Worm (Caenorhabditis elegans): ENCODE measurements around the gene str-164.

The str-164 gene

DNA sequence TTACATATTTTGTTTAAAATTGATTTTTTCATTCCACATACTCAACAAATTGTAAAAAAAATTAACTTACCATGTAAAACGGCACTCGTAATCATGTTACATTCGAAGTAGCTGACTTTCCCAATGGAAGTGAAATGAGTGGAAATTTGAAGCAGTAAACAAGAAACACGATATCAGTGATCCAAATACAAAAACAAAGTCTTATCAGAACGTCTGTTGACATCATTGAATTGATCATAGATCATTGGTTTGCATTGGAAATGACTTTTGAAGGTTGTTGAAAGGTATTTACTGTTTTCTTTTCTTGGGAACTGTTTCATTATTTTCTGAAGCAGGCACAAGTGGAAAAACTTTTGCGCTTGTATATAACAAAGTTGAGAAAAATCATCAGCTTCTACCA lies 15.5 kb downstream of the str-164 start, which contains the start of gene Y9C9A.16:
TSS of gene Y9C9A.16 (minus strand) at position 131 of the 400 bp plus-strand sequence.
- TF ChIP-seq sptf-1 (tag; optimal IDR thresholded peaks at IDR 0.05): no peak
- TF ChIP-seq ets-5 (GFP tag; IDR thresholded peaks at IDR 0.05): no peak
- no peak for TF ChIP-seq pag-3 (tag; optimal IDR thresholded peaks at IDR 0.05; ENCODE audit: borderline replicate concordance, insufficient read depth)
- TF ChIP-seq fkh-8 (tag; optimal IDR thresholded peaks at IDR 0.05): no peak

DNA sequence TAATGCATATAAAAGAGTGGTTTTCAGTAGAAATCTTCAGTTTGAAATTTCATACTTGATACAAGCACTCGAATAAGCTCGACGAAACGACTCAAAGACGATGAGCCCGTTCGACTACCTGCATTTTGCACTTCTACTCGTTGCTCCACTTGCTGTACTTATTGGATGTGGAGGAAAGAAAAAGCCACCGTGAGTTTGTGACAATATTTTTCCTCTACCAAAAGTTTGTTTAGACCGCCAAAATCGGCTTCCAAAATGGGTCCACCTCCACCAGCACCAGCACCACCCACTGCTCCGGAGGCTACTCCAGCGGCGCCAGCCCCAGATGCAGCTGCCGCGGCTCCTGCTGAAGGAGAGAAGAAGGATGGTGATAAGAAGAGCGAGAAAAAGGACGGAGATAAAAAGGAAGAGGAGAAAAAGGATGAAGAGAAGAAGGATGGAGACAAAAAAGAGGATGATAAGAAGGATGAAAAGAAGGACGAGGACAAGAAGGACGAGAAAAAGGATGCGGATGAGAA lies 16.7 kb downstream of the str-164 start, which contains the start of gene E03H12.5:
TSS of gene E03H12.5 (plus strand) at position 51 of the 518 bp plus-strand sequence.
- TF ChIP-seq skn-1 (tag; optimal IDR thresholded peaks at IDR 0.05): no peak
- no peak for TF ChIP-seq fkh-4 (tag; optimal IDR thresholded peaks at IDR 0.05; ENCODE audit: borderline replicate concordance)
- no peak for TF ChIP-seq blmp-1 (tag; optimal IDR thresholded peaks at IDR 0.05)
- TF ChIP-seq alr-1 (tag; optimal IDR thresholded peaks at IDR 0.05; ENCODE audit: borderline replicate concordance): no peak
- no peak for TF ChIP-seq mep-1 (tag; optimal IDR thresholded peaks at IDR 0.05)
- TF ChIP-seq nhr-237 (tag; optimal IDR thresholded peaks at IDR 0.05): no peak
- TF ChIP-seq ceh-82 (tag; optimal IDR thresholded peaks at IDR 0.05): no peak
- TF ChIP-seq tlp-1 (tag; optimal IDR thresholded peaks at IDR 0.05): no peak
- TF ChIP-seq F16B12.6 (tag; optimal IDR thresholded peaks at IDR 0.05): no peak

DNA sequence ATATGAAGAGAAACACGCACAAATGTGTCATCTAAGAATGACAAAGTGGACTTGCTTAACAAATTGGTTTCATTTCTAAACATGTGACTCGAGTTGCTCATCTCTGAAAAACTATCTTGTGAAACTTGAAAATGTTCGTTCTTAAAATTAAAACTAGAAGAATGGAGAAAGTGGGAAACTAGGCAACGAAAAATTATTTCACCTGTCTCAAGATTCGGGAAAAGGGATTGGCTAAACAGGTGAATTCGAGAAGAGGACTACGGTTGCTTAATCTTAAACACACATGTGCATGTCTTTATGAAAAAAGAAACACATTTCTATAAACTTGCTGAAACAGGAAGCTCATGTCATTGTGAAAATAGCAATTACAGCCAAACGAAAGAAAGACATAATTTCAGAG lies 20.5 kb downstream of the str-164 start, which contains the start of gene srz-24:
TSS of gene srz-24 (minus strand) at position 101 of the 400 bp plus-strand sequence.
- TF ChIP-seq nhr-84 (tag; optimal IDR thresholded peaks at IDR 0.05) (no peak), lin-13 (GFP tag; optimal IDR thresholded peaks at IDR 0.05) (no peak), Y116A8C.19 (tag; optimal IDR thresholded peaks at IDR 0.05; ENCODE audit: borderline replicate concordance) (no peak), alr-1 (tag; optimal IDR thresholded peaks at IDR 0.05; ENCODE audit: borderline replicate concordance) (no peak), hlh-4 (tag; optimal IDR thresholded peaks at IDR 0.05) (peak; percentile 9), efl-1 (optimal IDR thresholded peaks at IDR 0.05) (no peak), efl-1 (GFP tag; optimal IDR thresholded peaks at IDR 0.05 in 1 of 2) (peak in 1 of 2 experiments; percentile 57)

DNA sequence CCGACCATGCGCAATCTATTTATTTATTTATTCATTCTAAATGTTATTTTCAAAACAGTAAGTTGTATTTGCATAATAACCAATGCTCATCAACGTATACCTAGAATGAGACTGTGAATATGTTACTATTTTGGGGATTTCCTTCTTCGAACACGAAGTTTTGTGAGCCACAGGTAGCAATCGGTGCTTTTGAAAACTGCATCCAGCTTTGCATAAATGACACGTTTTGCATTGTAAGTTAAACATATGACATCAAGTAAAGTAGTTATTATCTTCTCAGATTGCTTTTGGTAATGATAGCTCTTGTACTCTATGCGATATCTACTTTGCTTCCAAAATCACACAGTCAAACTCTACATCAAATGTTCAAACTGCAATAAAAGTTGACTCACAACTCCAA lies 21.9 kb downstream of the str-164 start, which contains the start of gene E03H12.4:
TSS of gene E03H12.4 (plus strand) at position 120 of the 400 bp plus-strand sequence.
- no peak for TF ChIP-seq hlh-4 (tag; optimal IDR thresholded peaks at IDR 0.05)
- TF ChIP-seq efl-1 (optimal IDR thresholded peaks at IDR 0.05): no peak
- peak in 1 of 2 experiments; percentile 79 for TF ChIP-seq efl-1 (GFP tag; optimal IDR thresholded peaks at IDR 0.05 in 1 of 2)

DNA sequence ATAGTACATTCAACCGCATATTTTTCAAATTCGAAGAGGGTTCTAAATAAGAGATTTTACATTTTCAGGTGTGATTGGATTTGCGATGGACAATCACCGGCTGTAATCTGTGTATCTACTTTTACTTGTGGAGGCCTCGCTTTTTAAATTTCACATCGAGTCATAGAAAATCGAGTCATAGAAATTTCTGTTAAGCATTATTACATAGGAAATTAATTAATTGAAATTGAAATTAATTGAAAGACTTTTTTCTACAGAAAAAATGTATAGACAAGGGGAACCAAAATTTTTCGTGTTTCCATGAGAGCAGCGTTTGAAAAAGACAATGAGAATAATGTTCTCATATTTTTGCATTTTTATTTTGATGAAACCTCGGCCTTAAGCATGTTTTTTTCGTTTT lies 23.2 kb downstream of the str-164 start, which contains the start of gene clec-176:
TSS of gene clec-176 (plus strand) at position 301 of the 400 bp plus-strand sequence.
- TF ChIP-seq fos-1 (tag; optimal IDR thresholded peaks at IDR 0.05) (no peak), efl-3 (GFP tag; optimal IDR thresholded peaks at IDR 0.05) (no peak), zip-4 (GFP tag; optimal IDR thresholded peaks at IDR 0.05) (no peak), ceh-63 (GFP tag; optimal IDR thresholded peaks at IDR 0.05) (no peak), hlh-4 (tag; optimal IDR thresholded peaks at IDR 0.05) (no peak), mdl-1 (tag; optimal IDR thresholded peaks at IDR 0.05) (no peak), F16B12.6 (tag; optimal IDR thresholded peaks at IDR 0.05) (no peak), hlh-17 (GFP tag; optimal IDR thresholded peaks at IDR 0.05; ENCODE audit: borderline replicate concordance) (no peak), grh-1 (GFP tag; IDR thresholded peaks at IDR 0.05) (no peak), hpl-2 (GFP tag; optimal IDR thresholded peaks at IDR 0.05) (no peak), unc-130 (tag; optimal IDR thresholded peaks at IDR 0.05) (no peak), dpl-1 (GFP tag; optimal IDR thresholded peaks at IDR 0.05) (no peak), zag-1 (tag; optimal IDR thresholded peaks at IDR 0.05) (no peak), lin-35 (GFP tag; optimal IDR thresholded peaks at IDR 0.05) (no peak), C04F5.9 (tag; optimal IDR thresholded peaks at IDR 0.05) (no peak), pax-3 (tag; optimal IDR thresholded peaks at IDR 0.05) (no peak), isw-1 (GFP tag; IDR thresholded peaks at IDR 0.05) (no peak), snpc-4 (tag; optimal IDR thresholded peaks at IDR 0.05) (no peak), vab-15 (tag; optimal IDR thresholded peaks at IDR 0.05) (no peak)

Data from whole organism, L1 larva.